Fruit fly (Drosophila melanogaster): ENCODE measurements around the gene ssp.

The ssp gene

DNA sequence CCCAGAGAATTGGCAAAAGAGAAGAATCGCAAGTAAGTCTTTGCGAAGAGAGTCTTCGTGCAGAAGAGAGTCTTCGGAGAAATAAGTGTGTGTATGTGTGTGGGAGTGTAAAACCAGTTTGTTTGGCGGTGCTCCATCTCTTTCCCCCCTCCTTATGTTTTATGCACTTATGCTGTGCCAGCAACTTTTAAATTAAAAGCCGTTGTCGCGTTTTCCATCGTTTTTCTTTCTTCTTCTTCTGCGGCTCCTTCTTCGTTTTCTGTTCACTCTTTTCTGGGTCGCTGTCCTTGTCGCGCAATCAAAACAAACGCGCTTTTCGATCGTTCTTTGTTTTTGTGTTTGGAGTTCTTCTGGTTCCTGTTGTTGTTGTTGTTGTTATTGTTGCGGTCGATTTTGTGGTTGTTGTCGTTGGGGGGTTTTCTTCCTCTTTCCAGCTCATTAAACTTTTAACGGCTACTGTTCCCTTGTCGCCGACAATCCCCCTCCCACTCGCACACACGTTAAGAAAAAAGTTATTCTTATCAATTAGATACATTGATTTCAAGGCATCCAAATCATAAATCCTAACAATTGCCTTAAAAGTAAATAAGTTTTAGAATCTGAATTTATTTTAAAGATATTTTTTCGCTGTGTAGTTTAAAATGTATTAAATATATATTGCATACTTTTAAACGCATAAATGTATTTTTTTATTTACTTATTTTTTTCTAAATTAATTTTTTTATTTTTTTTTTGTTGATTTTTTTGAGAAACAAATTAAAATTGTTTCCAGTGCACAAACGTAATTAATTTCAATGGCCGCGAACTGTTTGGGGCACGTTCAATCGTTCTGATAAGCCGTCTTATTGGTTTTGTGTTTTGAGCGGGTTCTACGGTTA lies 6.7 kb upstream of the ssp start:
- no peak for TF ChIP-seq CG8478 (optimal IDR thresholded peaks at IDR 0.05)
- TF ChIP-seq CTCF (optimal IDR thresholded peaks at IDR 0.05): no peak

DNA sequence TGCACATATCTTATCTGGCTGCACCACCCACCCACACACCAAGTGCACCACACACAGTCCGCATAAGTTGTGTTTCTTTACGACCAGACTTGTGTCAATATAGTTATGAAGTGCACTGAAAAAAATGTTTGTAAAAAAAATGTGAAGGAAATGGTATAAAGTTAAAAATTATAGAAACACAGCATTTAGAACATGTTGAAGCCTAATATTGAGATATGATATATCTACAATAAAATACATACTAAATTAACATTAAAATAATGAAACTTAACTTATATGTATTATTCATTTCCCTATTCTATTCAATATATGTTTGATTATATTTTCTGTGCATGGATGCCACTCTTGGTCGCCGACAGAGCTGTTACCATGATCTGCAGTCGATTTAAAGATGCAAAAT lies 5.1 kb upstream of the ssp start:
- TF ChIP-seq CG8478 (optimal IDR thresholded peaks at IDR 0.05) (no peak), CTCF (optimal IDR thresholded peaks at IDR 0.05) (no peak)

DNA sequence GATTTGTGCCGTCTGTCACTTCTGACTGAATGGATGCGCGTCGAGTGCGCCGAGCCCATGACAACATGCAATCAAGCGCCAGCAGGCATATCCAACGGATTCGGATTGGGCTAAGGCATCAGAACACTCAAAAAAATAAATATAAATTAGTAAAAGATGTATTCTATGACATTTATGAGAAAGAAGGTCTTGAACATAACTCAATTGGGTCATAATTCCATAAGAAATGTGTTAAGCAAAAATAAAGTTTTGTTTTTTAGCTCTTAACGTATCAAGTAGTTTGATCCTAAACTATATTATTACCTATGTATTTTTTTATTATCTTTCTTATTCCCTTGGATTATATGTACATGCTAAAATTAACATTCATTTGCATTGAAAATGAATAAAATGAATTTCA lies 4.5 kb upstream of the ssp start:
- no peak for TF ChIP-seq CG8478 (optimal IDR thresholded peaks at IDR 0.05)
- TF ChIP-seq CTCF (optimal IDR thresholded peaks at IDR 0.05): no peak

DNA sequence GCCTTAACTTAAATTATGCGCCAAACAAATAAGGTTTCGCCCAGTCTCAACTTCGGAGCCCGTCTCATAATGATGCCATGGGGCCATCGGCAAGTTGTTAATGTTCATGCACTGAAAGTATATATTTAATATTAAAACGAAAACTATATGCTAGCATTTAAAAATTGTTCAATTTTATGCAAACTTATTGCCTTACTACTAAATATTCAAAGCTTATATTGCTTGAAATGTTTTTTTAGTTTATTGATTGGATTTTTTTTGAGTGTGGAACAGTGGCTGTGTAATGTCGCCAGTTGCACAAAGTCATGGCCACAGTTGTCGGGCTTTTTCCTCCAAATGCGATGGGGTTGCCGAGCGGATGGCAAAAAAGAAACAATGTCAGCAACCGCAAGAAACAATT lies 3.9 kb upstream of the ssp start:
- no peak for TF ChIP-seq CTCF (optimal IDR thresholded peaks at IDR 0.05)
- no peak for TF ChIP-seq CG8478 (optimal IDR thresholded peaks at IDR 0.05)

DNA sequence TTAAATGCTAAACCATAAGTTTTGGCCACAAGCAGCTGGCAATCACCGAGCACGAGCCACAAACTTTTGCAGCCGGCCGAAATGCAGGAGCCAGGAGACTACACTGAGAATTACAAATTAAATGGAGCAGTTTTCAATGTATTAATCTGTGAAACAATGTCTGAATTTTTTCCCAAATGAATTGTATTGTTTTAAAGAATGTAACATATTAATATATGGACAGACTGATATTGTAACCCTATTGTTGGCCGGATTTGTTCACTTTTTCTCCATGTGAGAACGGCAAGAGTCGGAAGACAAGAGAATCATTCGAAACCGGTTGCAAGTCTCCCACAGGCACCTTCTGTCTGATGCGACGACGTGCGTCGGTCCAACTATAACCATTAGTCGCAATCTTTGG lies 3.0 kb upstream of the ssp start:
- no peak for TF ChIP-seq CG8478 (optimal IDR thresholded peaks at IDR 0.05)
- no peak for TF ChIP-seq CTCF (optimal IDR thresholded peaks at IDR 0.05)

DNA sequence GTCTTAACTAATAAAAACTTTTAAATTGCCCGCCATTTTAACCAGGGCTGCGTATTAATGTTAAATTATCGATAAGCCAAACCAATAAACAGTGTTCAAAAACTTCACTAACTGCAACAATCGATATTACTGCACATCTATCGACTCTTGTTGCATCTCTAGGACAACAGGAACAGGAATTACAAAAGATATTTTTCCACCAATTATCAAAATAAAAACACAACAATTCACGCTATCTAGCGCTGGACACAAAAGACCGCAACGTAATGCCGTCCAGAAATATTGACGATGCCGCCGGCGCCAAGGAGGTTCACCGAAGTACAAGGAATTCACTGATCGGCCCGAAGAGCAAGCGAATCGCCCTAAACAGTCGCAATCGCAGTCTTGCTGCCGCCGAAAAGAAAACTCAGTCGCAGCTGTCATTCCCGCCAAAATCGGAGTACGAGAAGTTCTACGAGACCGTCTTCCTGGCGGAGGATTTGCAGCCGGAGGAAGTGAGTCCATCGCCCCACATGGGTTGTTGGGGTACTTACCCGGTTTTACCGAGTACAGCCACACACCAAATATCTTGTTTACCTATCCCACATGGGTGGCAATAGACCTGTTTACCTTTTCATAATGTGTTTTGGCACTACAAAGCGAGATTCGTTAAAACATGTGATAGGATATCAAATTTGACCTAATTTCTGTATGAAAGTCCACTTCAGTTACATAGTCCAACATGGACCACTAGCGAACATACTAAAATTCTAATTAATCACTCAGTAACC lies 1.9 kb upstream of the ssp start, which contains the start of gene vers:
Gene vers (plus strand): TSS at position 136 of the 770 bp plus-strand sequence.
- TF ChIP-seq CG8478 (optimal IDR thresholded peaks at IDR 0.05) (no peak), CTCF (optimal IDR thresholded peaks at IDR 0.05) (no peak)

DNA sequence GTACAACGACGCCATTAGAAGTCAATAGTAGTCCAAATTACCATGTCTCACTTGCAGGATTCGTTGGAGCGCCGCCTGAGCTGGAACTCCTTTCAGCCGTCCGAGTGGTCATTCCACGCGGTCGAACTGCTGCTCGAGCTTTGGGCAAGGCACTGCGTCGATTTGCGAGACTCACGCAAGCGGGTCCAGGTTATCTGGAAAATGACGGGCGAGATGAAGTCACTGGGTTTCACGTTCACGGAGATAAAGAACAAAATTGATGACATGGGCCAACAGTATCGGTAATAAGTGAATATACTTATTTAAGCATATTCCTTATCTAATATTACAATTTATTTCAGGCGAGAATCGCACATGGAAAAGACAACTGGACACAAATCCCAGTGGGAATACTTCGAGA lies 574 bp downstream of the ssp start:
- no peak for TF ChIP-seq CTCF (optimal IDR thresholded peaks at IDR 0.05)
- no peak for TF ChIP-seq CG8478 (optimal IDR thresholded peaks at IDR 0.05)

DNA sequence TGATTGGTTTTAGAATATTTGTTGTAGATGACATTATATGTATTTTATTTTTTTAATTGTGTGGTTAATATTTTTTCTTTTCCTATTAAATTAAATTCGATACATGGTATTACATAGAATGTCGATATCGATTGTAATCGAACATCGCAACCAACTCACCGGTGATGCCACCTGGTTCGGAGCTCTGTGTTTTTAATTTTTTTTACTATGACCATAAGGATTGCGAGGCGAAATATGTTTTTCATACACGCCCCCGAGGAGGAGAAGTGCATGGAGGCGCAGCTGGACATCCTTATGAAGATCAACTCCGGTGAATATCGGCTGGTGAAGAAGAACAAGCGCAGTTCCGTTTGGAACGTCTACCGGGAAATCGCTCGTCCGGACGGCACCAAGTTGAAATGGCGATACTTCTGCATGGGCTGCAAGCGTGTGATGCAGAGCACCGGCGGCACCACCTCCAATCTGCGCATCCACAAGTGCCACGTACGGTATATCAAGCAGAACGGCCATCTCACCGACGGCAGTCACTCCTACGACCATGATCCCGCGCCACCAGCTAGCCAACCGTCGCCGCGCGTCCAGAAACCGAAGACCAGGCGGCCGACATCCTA lies 1.9 kb downstream of the ssp start, which contains the start of gene CG11560:
Gene CG11560 (plus strand): TSS at position 145 of the 611 bp plus-strand sequence.
- TF ChIP-seq CG8478 (optimal IDR thresholded peaks at IDR 0.05): no peak
- TF ChIP-seq CTCF (optimal IDR thresholded peaks at IDR 0.05): no peak

DNA sequence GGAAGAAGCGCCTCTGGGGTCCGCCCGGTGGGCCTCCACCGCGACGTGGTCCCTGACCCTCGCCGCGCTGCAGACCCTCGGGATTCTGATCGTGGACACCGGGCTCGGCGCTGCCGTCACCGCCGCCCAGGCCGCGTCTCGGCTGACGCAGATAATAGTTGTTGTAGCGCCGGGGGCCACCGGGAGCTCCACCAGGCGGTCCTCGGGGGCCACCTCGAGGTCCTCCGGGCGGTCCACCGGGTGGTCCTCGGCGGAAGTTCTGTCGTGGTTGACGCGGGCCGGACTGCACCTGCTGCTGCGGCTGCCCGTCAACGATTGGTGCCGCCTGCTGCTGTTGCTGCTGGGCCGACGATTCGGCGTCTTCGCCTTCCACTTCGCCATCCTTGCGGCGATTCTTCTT lies 4.8 kb downstream of the ssp start:
- TF ChIP-seq CG8478 (optimal IDR thresholded peaks at IDR 0.05) (no peak), CTCF (optimal IDR thresholded peaks at IDR 0.05) (no peak)

DNA sequence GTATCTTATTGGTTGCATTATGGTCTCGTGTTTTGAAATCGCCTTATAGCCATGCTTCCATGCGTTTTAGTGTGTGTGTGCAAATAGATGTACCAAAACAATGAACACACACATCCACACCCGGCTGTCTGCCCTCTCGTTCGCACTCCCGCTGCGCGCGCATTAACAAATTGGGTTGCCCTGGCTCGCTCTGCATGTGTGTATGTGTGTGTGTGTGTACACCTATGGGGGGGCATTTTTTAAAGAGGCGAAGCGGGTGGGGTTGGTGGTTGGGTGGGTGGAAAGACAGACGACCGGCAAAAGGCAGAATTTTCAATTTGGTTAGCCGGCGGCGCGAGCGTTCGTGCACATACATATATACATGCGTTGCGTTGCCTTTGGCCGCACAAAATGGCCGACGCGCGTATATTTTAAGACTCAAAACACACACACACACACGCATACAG lies 6.1 kb downstream of the ssp start:
- TF ChIP-seq CG8478 (optimal IDR thresholded peaks at IDR 0.05): no peak
- no peak for TF ChIP-seq CTCF (optimal IDR thresholded peaks at IDR 0.05)

DNA sequence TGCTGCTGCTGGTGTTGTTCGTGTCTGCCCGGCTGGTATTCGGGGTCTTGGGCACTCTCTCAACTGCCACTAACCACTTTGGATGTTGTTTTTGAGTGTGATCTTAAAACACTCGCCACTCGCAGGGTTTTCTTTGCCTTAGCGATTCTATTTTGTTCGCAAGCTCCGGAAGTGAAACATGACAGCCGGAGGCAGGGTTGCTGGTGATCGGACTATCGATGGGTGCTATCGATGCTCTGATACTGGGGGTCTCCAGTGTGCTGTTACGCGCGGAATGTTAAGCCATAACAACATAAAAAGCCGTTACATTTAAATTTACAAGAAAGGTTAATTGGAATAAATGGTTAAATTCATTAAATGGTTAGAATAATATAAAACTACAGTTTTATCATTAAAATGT lies 6.9 kb downstream of the ssp start, which contains the start of gene yps:
Gene yps (minus strand): TSS at position 176 of the 400 bp plus-strand sequence.
- TF ChIP-seq CTCF (optimal IDR thresholded peaks at IDR 0.05) (peak in 1 of 2 experiments; percentile 48), CG8478 (optimal IDR thresholded peaks at IDR 0.05) (no peak)

DNA sequence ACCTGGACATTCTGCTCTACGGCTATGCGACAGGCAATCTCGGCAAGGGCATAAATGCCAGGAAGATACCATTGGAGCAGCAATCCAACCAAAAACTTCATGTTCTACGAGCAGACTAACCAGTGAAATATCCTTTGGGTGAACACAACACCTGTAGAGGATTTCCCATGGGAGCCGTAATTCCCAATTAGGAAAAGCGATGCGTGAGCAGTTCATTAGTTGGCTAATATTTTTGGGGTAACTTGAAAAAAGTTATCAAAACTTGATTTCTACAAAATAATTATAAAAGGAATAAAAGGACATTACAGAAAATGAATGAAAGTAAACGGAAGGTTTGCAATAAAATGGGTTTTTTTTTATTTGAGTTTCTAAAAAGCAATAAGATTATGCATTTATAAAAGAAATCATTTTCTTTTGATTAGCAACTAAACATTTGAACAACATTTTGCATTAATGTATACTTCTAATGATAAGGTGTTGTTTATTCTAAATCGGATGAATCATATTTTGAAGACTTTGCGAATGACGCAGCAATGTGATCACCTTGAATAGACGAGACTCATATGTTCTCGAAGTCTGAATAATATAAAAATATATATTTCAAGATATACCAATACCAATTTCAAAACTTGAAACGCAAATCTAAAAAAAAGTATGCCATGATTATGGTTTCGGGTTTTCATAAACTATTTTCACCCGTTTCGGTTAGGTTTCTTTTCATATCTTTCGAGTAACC lies 9.4 kb downstream of the ssp start, which contains the start of the genes Ir68b and CG34241:
Gene Ir68b (minus strand): TSS at position 101 of the 736 bp plus-strand sequence.
Gene CG34241 (plus strand): TSS at position 686 of the 736 bp plus-strand sequence.
- TF ChIP-seq CTCF (optimal IDR thresholded peaks at IDR 0.05) (no peak), CG8478 (optimal IDR thresholded peaks at IDR 0.05) (no peak)

DNA sequence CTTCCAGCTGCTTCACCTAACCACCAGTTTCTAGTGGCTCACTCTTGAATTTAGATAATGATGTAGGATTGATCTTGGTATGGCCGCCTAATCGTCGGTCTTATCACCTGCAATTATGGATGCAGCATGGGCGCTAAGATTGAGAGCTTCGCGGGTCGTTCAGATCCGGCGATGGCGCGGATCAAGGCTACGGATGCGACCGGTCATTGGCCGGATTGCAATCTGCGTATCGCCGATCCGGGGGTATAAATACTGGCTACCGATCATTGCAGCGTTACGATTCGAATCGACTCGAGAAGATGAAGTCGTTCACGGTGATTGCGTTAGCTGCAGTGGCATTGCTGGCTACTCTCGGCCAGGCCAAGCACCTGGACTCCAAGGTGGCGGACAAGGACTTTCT lies 11.1 kb downstream of the ssp start, which contains the start of gene Lsp2:
Gene Lsp2 (plus strand): TSS at position 283 of the 400 bp plus-strand sequence.
- TF ChIP-seq CTCF (optimal IDR thresholded peaks at IDR 0.05): no peak
- no peak for TF ChIP-seq CG8478 (optimal IDR thresholded peaks at IDR 0.05)

DNA sequence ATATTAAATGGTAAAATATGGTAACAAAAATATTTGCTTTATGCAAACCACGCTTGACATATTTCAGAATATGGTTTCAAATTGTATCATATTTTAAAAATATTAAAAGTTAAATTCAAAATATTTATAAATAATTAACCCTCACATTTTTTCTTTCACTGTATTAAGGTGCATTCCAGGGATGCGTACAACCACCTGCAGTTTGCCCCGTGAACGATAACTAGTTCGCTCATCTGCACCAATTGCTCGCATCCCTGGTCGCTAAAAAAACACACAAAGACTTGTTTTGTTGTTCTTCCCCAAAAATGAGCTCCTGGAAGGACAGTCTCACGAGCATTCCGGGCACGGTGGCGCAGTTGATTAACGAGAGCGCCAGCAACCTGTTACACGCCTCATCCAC lies 13.9 kb downstream of the ssp start, which contains the start of gene DEF8:
Gene DEF8 (plus strand): TSS at position 229 of the 400 bp plus-strand sequence.
- TF ChIP-seq CG8478 (optimal IDR thresholded peaks at IDR 0.05) (no peak), CTCF (optimal IDR thresholded peaks at IDR 0.05) (peak in 1 of 2 experiments; percentile 7)
